Fruit fly (Drosophila melanogaster) ovary, adult (tissue): ENCODE data around the gene Pcp.

Source experiments
- CG17801 ChIP-seq: fragments of 200-800 bp; optimal IDR thresholded peaks from 2 replicates; lab custom pipeline; 2019; ENCODE audit warnings: missing biosample characterization, mild to moderate bottlenecking, missing genetic modification characterization, moderate library complexity; ENCODE audit not compliant: partially characterized antibody

Pcp gene

dm6 chr2L:7028990-7029389 lies 7.5 kb downstream of the Pcp start:
- TF ChIP-seq CG17801 (GFP tag; lab: Kevin White, UChicago) = no peak

dm6 chr2L:7032517-7032951 lies 11.1 kb downstream of the Pcp start, which contains the start of the genes Rab30 and Caper:
TSS of gene Rab30 (minus strand) at chr2L:7032606.
TSS of gene Caper (plus strand) at chr2L:7032721.
- peak; percentile 80 for TF ChIP-seq CG17801 (GFP tag; lab: Kevin White, UChicago)

DNA sequence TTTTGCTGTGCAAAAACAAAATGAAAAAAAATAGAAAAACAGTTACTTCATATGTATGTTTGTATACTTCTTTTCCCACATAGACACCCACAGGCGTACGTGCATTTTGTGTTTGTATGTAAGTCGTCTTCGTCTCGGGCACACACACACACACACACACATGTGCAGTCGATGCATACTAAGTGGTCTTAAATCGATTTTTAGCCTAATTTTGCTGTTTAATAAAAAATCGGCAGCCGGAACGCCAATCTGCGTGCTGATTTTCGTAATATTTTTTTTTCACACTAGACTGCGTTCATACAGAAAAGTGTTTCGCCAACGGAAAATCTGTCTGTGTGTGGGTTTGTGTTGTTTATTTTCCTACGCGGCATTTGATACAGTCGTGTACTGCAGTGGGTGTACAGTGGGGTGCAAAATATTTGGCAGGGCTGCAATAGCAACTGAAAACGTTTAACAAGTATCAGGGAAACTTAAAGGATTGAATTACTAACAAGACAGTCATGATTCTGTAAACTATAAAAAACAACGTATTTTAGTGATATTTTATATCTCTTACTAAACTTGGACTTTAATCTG lies 11.7 kb downstream of the Pcp start:
- peak; percentile 56 for TF ChIP-seq CG17801 (GFP tag; lab: Kevin White, UChicago)

DNA sequence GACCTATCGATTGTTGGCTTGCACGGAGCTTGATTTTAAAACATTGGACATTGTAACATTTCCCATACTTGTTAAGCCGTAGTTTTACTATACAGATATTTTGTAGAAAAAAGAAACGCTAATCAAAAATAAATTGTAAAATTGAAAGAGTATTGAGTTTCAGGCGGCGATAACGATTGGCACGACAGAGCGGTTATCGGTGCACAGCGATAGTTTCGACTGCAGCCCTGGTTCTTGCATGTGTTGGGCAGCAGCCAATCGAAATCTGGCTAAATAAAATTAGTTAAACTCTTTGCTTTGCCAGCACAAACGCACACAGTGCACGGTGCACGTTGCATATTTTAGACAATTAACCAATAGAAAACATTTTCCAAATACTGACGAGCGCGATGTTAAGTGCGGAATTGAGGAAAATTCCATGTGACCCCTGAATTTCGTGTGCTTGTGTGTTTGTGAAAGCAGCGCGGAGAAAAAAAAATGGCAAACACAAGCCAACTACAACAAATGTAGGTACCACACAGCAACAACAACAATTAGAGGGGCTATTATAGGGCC lies 16.4 kb downstream of the Pcp start, which contains the start of gene milt:
Gene milt, plus strand, starts transcription at position 51 of the 555 bp plus-strand sequence.
- peak; percentile 34 for TF ChIP-seq CG17801 (GFP tag; lab: Kevin White, UChicago)

DNA sequence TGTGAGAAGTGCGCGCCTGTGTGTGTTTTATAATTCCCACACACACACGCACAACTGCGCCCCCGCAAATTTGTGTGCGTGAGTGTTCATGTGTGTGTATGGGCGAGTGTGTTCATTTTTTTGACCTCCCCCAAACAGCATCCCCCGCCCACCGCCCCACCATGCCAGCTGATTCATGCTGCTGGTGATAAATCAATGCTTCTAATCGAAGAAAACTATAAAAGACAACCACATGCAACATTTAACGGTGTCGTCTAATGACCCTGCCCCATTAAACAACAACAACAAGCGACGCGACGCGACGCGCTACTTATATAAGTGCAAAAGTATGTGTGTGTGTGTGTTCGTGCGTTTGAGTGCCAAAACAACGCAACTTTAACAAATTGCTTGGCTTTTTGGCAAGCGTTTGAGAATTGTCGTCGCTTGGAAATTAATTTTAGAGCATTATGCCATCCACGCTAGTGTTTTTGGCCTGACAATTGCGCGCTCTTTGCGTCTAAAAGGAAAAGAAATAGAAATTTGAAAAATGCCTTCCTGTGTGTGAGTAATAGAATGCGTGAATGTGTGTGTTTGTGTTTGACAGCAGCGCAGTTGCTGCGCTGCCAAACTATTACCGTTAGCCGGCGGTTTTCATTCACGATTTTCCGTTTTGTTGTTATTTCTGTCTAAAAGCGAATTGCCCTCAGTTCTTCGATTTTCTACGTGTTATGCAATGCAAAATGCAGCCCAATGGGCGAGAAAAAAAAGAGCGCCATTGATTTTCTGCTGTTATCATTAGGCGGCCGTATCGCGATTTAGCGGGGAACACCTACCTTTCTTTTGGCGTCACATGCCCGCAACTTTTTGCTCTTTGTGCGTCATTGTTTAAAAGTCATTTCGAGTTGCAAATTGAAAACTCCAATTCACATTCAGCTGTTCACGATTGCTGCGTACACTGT lies 17.2 kb downstream of the Pcp start:
- no peak for TF ChIP-seq CG17801 (GFP tag; lab: Kevin White, UChicago)

dm6 chr2L:7039342-7039684 lies 17.8 kb downstream of the Pcp start:
- peak; percentile 55 for TF ChIP-seq CG17801 (GFP tag; lab: Kevin White, UChicago)

DNA sequence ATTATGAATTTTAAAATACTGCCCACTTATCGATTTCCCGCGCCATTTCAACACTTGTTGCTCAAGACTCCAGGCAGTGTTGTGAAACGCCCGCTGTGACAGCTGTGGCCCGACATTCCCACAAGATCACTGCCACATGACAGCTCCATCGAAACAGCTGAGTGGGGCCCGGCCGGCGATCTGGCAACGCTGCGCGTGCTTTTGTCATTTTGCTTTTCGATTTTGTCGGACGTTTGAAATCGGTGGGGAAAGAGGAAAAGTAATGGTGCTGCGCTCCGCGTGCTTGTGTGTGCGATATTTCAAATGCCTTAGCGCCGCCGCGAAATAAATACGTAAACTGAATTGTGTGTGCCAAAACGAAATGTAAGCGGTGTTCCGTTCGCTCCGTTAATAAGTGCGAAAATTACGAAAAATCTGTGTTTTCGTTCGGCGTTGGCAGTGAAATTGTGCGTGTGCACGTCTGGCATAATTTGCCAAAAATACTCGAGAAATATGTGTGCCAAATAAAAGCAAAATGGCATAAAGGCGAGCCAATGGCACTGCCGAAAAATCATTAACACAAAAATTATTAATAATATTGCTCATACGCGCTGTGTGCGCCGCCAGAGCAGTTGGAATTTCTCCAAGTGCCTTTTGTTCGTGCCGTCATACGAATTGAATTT lies 20.8 kb downstream of the Pcp start:
- TF ChIP-seq CG17801 (GFP tag; lab: Kevin White, UChicago) = no peak

dm6 chr2L:7043039-7043905 lies 21.8 kb downstream of the Pcp start:
- TF ChIP-seq CG17801 (GFP tag; lab: Kevin White, UChicago) = no peak

DNA sequence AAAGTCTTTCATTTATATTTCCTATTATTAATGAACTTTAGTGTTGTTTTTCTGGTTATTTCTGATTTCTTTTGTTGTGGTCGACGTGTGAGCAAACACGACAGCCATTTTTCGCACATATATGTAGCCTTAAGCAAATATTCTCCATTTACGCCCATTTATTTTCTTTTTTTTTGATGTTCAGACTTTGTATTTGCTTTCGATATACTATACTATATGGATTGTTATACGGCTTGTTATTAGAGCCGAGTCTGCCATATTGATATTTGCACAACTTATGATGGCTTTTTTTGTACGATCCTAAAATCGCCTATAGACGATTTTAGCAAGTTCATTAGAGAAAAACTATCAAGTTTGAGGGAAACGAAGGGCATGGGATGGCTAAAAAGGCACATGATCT lies 26.2 kb downstream of the Pcp start:
- no peak for TF ChIP-seq CG17801 (GFP tag; lab: Kevin White, UChicago)

- TF ChIP-seq CG17801 (GFP tag; lab: Kevin White, UChicago) = peak; percentile 63
Observed at dm6 chr2L:7049009-7049647, 27.6 kb downstream of the Pcp start.

DNA sequence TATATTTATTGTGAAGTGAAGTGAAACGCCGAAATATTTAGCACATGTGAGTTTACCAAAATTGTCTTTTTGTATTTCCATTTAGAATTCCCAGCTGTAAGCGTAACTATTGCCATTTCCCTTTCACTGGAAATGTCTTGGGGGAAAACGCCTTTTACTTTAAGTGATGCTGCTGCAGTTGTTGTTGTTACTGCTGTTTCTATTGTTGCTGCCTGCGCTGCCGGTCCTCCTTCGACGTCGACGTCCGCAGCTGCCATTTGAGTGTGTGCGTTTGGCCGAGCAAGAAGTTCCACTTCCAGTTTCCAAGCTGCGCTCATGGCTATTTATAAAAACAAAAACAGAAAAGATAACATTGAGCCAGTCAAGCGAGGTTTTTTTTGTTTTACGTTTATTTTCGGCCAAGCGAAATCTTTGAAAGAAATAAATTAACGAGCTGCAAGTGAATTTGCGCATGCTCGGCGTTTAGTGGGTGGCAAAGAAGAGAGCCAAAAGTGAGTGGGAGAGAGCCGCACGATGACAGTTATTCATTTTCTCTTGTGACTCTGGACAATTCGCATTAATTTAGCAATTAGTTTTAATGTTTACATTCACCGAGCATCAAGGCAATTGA lies 28.3 kb downstream of the Pcp start:
- TF ChIP-seq CG17801 (GFP tag; lab: Kevin White, UChicago) = no peak

DNA sequence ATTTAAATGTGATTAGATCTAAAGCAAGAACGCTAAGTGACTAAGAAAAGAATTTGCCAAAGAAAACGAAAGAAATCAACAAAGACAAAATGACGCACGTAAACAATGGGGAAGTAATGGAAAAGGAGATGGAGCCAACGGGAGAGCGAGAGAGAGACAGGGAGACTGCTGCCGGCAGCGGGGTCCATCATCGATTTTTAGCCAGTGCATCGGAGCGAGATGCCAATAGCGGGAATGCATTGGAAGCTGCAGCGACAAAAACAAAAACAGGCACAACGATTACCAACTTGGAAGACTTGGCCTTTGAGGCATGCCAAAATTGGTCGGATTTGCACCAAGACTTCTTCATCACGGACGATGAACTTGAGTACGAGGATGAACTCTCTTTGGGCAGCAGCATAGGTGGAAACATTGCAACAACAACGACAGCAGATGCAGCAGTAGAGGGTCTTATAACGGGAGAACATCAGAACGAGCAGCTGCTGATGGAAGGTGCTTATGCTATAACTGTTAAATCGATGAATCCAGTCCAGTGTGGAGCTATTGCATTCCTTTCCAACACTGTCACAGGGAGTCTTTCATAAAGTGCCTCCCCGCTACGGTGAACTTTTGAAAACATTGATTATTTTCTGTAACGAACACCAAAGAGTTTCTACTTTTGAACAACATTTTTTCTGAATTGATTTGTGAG lies 29.2 kb downstream of the Pcp start:
- no peak for TF ChIP-seq CG17801 (GFP tag; lab: Kevin White, UChicago)

DNA sequence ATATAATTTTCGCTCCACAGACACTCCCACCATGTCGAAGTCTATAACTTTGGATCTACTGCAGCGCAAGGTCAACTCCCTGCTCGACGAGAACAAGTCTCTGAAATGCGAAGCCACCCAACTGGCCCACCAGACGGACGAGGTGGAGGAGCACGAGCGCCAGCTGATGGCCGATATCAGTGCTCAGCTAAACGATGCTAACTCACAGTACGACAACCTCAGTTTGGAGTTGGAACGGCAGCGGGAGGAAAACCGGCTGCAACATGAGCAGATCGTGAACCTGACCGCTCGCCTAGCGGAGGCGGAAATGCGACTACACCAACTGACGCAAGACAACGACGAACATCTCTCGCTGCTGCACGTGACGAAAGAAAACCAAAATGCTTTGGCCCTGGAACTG lies 30.3 kb downstream of the Pcp start:
- no peak for TF ChIP-seq CG17801 (GFP tag; lab: Kevin White, UChicago)
